Worm (Caenorhabditis elegans) whole organism, mixed stage, embryonic: ENCODE results near the gene srx-56.

ENCODE experiments used
- M03D4.4 ChIP-seq: sonication (generic microtip); optimal IDR thresholded peaks from 2 replicates; lab custom pipeline; 2017; ENCODE audit warnings: mild to moderate bottlenecking, missing genetic modification characterization, missing compliant biosample characterization
- bed-3 ChIP-seq: fragments of 200-800 bp; sonication (Bioruptor generic); optimal IDR thresholded peaks from 3 replicates; lab custom pipeline; 2018; ENCODE audit warnings: mild to moderate bottlenecking, missing genetic modification characterization, moderate library complexity, missing compliant biosample characterization
- blmp-1 ChIP-seq: fragments of 150-350 bp; optimal IDR thresholded peaks from 2 replicates; lab custom pipeline; 2014; ENCODE audit warnings: missing biosample characterization, missing genetic modification characterization
- ceh-39 ChIP-seq: fragments of 150-350 bp; optimal IDR thresholded peaks from 2 replicates; lab custom pipeline; 2014; ENCODE audit warnings: missing biosample characterization, missing genetic modification characterization
- ceh-83 ChIP-seq: fragments of 200-800 bp; sonication (Bioruptor generic); optimal IDR thresholded peaks from 2 replicates; lab custom pipeline; 2018; ENCODE audit warnings: mild to moderate bottlenecking, missing genetic modification characterization, missing compliant biosample characterization
- ces-1 ChIP-seq: fragments of 150-350 bp; optimal IDR thresholded peaks from 2 replicates; lab custom pipeline; 2014; ENCODE audit warnings: missing biosample characterization, missing genetic modification reagents, missing genetic modification characterization
- drap-1 ChIP-seq: fragments of 200-800 bp; sonication (Bioruptor generic); optimal IDR thresholded peaks from 3 replicates; lab custom pipeline; 2018; ENCODE audit warnings: mild to moderate bottlenecking, missing genetic modification characterization, missing compliant biosample characterization
- elt-1 ChIP-seq: sonication (generic microtip); optimal IDR thresholded peaks from 2 replicates; lab custom pipeline; 2017; ENCODE audit warnings: missing genetic modification characterization, mild to moderate bottlenecking, missing compliant biosample characterization, antibody characterized with exemption, moderate library complexity, borderline replicate concordance; ENCODE audit not compliant: insufficient read depth
- elt-3 ChIP-seq: fragments of 150-350 bp; optimal IDR thresholded peaks from 2 replicates; lab custom pipeline; 2014; ENCODE audit warnings: missing biosample characterization, missing genetic modification characterization
- flh-1 ChIP-seq: fragments of 200-800 bp; sonication (Bioruptor generic); optimal IDR thresholded peaks from 2 replicates; lab custom pipeline; 2018; ENCODE audit warnings: mild to moderate bottlenecking, missing genetic modification characterization, moderate library complexity, missing compliant biosample characterization
- ham-2 ChIP-seq: fragments of 200-800 bp; sonication (Bioruptor generic); optimal IDR thresholded peaks from 2 replicates; lab custom pipeline; 2018; ENCODE audit warnings: mild to moderate bottlenecking, missing genetic modification characterization, missing compliant biosample characterization
- hlh-1 ChIP-seq: fragments of 150-350 bp; optimal IDR thresholded peaks from 2 replicates; lab custom pipeline; 2014; ENCODE audit warnings: missing biosample characterization, missing genetic modification reagents, missing genetic modification characterization
- lin-13 ChIP-seq: fragments of 150-350 bp; optimal IDR thresholded peaks from 2 replicates; lab custom pipeline; 2014; ENCODE audit warnings: missing biosample characterization, missing genetic modification characterization
- lin-32 ChIP-seq: fragments of 200-800 bp; sonication (Bioruptor generic); optimal IDR thresholded peaks from 2 replicates; lab custom pipeline; 2018; ENCODE audit warnings: mild to moderate bottlenecking, missing genetic modification characterization, missing compliant biosample characterization
- mab-5 ChIP-seq: fragments of 150-350 bp; optimal IDR thresholded peaks from 2 replicates; lab custom pipeline; 2014; ENCODE audit warnings: missing biosample characterization, missing genetic modification characterization
- mls-2 ChIP-seq: sonication (generic microtip); optimal IDR thresholded peaks from 2 replicates; lab custom pipeline; 2016; ENCODE audit warnings: mild to moderate bottlenecking, missing genetic modification characterization, moderate library complexity, missing compliant biosample characterization
- nhr-12 ChIP-seq: fragments of 150-350 bp; optimal IDR thresholded peaks from 2 replicates; lab custom pipeline; 2014; ENCODE audit warnings: missing biosample characterization, missing genetic modification characterization
- nhr-237 ChIP-seq: fragments of 150-350 bp; optimal IDR thresholded peaks from 2 replicates; lab custom pipeline; 2014; ENCODE audit warnings: missing biosample characterization, missing genetic modification characterization
- nhr-76 ChIP-seq: sonication (generic microtip); optimal IDR thresholded peaks from 2 replicates; lab custom pipeline; 2017; ENCODE audit warnings: missing biosample characterization, missing genetic modification characterization
- pha-4 ChIP-seq: fragments of 150-350 bp; optimal IDR thresholded peaks from 2 replicates; lab custom pipeline; 2018; ENCODE audit warnings: missing biosample characterization, missing genetic modification reagents, missing genetic modification characterization
- sem-2 ChIP-seq: fragments of 200-800 bp; sonication (Bioruptor generic); optimal IDR thresholded peaks from 2 replicates; lab custom pipeline; 2018; ENCODE audit warnings: mild to moderate bottlenecking, missing genetic modification characterization, missing compliant biosample characterization
- sptf-1 ChIP-seq: sonication (generic microtip); optimal IDR thresholded peaks from 2 replicates; lab custom pipeline; 2017; ENCODE audit warnings: mild to moderate bottlenecking, missing genetic modification characterization, moderate library complexity, missing compliant biosample characterization
- unc-120 ChIP-seq: sonication (generic microtip); optimal IDR thresholded peaks from 2 replicates; lab custom pipeline; 2017; ENCODE audit warnings: missing genetic modification characterization, missing compliant biosample characterization; ENCODE audit not compliant: poor library complexity, severe bottlenecking
- unc-39 ChIP-seq: fragments of 150-350 bp; optimal IDR thresholded peaks from 2 replicates; lab custom pipeline; 2014; ENCODE audit warnings: missing biosample characterization, missing genetic modification characterization
- zip-8 ChIP-seq: fragments of 150-350 bp; optimal IDR thresholded peaks from 2 replicates; lab custom pipeline; 2014; ENCODE audit warnings: missing biosample characterization, missing genetic modification characterization
- ztf-11 ChIP-seq: fragments of 150-350 bp; optimal IDR thresholded peaks from 2 replicates; lab custom pipeline; 2014; ENCODE audit warnings: missing biosample characterization, missing genetic modification characterization

The srx-56 gene

DNA sequence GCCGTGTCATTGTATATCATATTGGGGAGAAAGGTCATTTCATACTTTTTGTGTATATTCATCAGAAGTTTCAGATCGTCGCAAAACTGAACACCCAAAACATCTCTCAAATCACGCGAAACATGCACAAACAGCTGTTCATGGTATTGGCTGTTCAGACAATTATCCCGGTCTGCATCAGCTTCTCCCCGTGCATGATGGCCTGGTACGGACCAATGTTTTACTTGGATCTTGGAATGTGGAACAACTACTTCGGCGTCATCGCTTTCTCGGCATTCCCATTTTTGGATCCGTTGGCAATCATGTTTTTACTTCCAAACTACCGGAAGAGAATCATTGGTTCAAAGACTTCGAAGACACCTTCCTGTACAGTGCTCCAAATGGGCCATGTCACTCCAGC is 29.3 kb downstream of the srx-56 start:
- TF ChIP-seq unc-39 (tag; lab: Kevin White, UChicago), result no peak

DNA sequence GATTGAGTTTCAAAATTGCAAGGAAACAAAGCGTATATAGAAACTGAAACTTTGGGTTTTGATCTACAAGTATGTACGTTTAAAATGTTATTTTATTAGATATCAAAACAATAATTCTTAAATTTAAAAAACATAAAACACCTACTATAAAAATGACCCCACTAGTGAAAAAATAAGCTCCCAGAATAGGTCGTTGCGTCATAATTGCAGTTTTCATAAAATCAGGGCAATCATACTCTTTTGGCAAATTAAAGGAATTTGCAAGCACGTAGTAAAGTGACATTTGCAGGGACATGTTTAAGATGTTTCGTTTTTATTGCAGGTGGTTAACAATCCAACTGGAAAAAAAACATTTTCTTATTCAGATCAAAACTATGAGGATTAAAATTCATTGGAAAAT is 34.3 kb downstream of the srx-56 start, which contains the start of gene srt-6:
TSS of gene srt-6 (minus strand) at position 295 of the 400 bp plus-strand sequence.
- TF ChIP-seq zip-8 (tag; lab: Kevin White, UChicago) (peak; percentile 91), pha-4 (tag; lab: Kevin White, UChicago) (no peak)

DNA sequence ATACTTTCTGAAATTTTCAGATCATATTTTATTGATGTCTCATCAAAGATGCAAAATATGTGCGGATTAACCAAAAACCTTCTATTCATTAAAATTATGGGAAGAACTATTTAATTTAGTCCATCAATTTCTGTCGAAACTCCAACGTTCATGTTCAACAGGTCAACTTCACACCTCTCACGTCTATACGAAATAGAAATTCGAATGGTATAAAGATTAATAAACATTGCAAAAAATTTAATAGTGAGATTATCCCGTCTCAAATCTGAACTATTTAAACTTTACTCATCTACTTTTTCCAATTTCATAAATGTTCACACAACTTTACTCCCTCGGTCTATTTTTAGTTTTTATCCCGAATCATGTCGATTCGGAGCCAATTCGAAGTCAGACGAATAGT is 35.4 kb downstream of the srx-56 start, which contains the start of gene R13D7.2:
TSS of gene R13D7.2 (plus strand) at position 301 of the 400 bp plus-strand sequence.
- TF ChIP-seq nhr-237 (tag; lab: Kevin White, UChicago) (no peak), ceh-39 (tag; lab: Kevin White, UChicago) (no peak), flh-1 (GFP tag; lab: Kevin White, UChicago) (no peak), drap-1 (GFP tag; lab: Kevin White, UChicago) (no peak), blmp-1 (tag; lab: Kevin White, UChicago) (no peak), mab-5 (tag; lab: Kevin White, UChicago) (no peak)

DNA sequence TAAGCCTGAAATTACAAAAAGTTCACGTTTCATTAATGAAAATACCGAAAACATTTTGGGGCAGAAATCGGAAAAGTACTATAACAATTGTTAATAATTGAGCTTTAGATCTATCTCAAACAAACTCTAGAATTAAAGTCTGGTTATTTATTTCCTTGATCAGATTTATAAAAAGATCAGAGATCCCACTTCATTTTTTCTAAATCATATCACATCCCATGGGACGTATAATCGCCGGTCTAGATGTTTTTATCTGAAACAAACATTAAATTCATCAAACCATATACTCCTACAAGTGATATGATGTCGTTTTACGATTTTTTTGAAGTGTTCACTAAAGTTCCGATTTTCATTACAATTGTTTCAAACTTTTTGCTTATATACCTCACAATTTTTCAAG is 37.5 kb downstream of the srx-56 start, which contains the start of gene str-41:
TSS of gene str-41 (plus strand) at position 301 of the 400 bp plus-strand sequence.
- TF ChIP-seq sptf-1 (tag; lab: Kevin White, UChicago) (no peak), ham-2 (GFP tag; lab: Kevin White, UChicago) (no peak), pha-4 (tag; lab: Kevin White, UChicago) (no peak), M03D4.4 (tag; lab: Kevin White, UChicago) (no peak), flh-1 (GFP tag; lab: Kevin White, UChicago) (no peak), elt-3 (tag; lab: Kevin White, UChicago) (no peak), zip-8 (tag; lab: Kevin White, UChicago) (no peak), drap-1 (GFP tag; lab: Kevin White, UChicago) (no peak), ceh-83 (GFP tag; lab: Kevin White, UChicago) (no peak), lin-32 (GFP tag; lab: Kevin White, UChicago) (no peak), ces-1 (GFP tag; lab: Kevin White, UChicago) (no peak), nhr-12 (tag; lab: Kevin White, UChicago) (no peak), nhr-76 (no peak), unc-120 (tag; lab: Kevin White, UChicago) (no peak), nhr-237 (tag; lab: Kevin White, UChicago) (no peak), ceh-39 (tag; lab: Kevin White, UChicago) (no peak), blmp-1 (tag; lab: Kevin White, UChicago) (no peak)

DNA sequence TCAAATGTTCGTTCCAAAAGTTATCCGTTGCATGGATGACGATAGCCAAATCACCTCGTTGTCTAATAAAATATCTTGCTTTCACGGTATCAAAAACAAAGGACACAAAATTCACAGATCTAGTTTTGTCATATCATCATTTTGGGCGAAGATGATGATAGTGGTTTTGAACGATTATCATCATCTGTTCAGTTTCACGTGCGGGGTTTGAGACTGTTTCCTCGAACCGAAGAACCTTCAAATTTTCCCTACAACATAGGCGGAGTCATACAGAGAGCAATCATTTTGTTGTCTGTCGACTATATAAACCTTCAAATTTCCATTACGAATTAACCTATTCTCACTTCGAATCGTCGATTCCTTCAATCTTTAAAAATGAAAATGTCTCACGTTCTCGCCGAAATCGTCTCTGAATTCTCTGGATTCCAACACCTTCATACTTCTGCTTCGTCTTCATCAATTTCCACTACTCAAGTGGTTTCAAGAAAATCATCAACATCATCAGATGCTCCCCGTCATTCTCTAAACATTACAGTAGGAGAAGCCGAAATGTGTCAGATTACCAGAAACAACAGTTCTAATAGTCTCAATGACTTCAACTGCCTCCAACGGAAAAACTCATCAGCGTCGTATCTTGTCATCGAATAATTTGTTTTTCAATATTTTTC is 39.1 kb downstream of the srx-56 start, which contains the start of gene F18E3.11:
TSS of gene F18E3.11 (plus strand) at position 376 of the 668 bp plus-strand sequence.
- TF ChIP-seq unc-39 (tag; lab: Kevin White, UChicago) (no peak), hlh-1 (tag; lab: Kevin White, UChicago) (no peak), unc-120 (tag; lab: Kevin White, UChicago) (no peak), M03D4.4 (tag; lab: Kevin White, UChicago) (no peak), ceh-39 (tag; lab: Kevin White, UChicago) (no peak), elt-1 (tag; lab: Kevin White, UChicago) (no peak), sem-2 (no peak), nhr-76 (no peak), bed-3 (no peak), nhr-12 (tag; lab: Kevin White, UChicago) (no peak), mls-2 (tag; lab: Kevin White, UChicago) (no peak), ztf-11 (tag; lab: Kevin White, UChicago) (no peak), drap-1 (GFP tag; lab: Kevin White, UChicago) (no peak)

DNA sequence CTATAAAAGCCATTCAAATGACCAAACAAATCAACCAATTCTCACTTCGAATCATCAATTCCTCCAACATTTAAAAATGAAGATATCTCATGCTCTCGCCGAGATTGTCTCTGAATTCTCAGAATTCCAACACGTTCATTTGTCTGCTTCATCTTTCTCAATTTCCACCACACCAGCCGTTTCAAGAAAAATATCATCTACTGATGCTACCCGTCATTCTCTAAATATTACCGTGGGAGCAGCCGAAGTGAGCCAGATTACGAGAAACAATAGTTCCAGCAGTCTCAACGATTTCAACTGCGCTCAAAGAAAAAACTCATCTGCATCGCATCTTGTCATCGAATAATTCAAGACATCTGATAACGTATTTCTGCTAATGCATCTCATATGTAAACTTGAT is 40.7 kb downstream of the srx-56 start, which contains the start of gene F18E3.12:
TSS of gene F18E3.12 (plus strand) at position 77 of the 400 bp plus-strand sequence.
- TF ChIP-seq lin-13, result no peak
